Worm (Caenorhabditis elegans): ENCODE measurements around the gene R11D1.3.

DNA sequence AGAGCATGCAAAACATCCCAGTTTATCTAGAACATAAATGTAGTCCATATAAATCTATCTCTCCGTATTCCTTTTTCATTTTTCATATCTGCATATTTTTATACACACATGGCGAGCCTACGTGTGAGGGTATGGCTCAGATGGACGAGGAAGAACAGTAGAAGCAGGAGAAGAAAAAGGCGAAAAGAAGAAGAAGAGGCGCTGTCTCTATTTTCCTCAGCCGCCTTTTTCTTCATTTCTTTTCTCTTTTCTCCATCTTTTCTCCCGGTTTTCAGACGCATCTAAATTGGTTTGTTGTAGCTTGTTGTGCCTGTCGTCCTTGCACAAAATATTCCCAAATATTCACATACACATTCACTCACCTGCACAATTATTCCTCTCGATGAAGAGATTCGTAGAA, 15.9 kb downstream of the R11D1.3 start, which contains the start of gene K10C8.4:
- no peak for TF ChIP-seq ref-1 (GFP tag; conservative IDR thresholded peaks at IDR 0.05)
- TF ChIP-seq ztf-23 (GFP tag; IDR thresholded peaks at IDR 0.05), result no peak
- TF ChIP-seq T22C8.4 (GFP tag; IDR thresholded peaks at IDR 0.05), result no peak
- TF ChIP-seq ztf-29 (GFP tag; IDR thresholded peaks at IDR 0.05), result no peak
- no peak for TF ChIP-seq flt-1 (GFP tag; IDR thresholded peaks at IDR 0.05)
- no peak for TF ChIP-seq tab-1 (GFP tag; IDR thresholded peaks at IDR 0.05)
- TF ChIP-seq klf-2 (GFP tag; conservative IDR thresholded peaks at IDR 0.05), result no peak
- no peak for TF ChIP-seq cog-1 (tag; optimal IDR thresholded peaks at IDR 0.05)
- TF ChIP-seq med-1 (GFP tag; optimal IDR thresholded peaks at IDR 0.05; ENCODE audit: insufficient read depth), result no peak

All from whole organism, midembryonic.